Fruit fly (Drosophila melanogaster) whole organism, embryonic: ENCODE results near the gene Zn72D.

Experiments
- B-H1 ChIP-seq: fragments of 200-800 bp; sonication (Bioruptor generic); IDR thresholded peaks from 3 replicates; pipeline ENCODE4 v1.3.6; 2022; ENCODE audit warnings: missing biosample characterization, missing genetic modification characterization
- Bgb ChIP-seq: fragments of 200-800 bp; sonication (Bioruptor generic); IDR thresholded peaks from 2 replicates; pipeline ENCODE4 v1.3.6; 2022; ENCODE audit warnings: missing biosample characterization, missing genetic modification characterization; ENCODE audit not compliant: partially characterized antibody
- CG10565 ChIP-seq: fragments of 200-800 bp; sonication (Bioruptor generic); optimal IDR thresholded peaks from 3 replicates; lab custom pipeline; 2016; ENCODE audit warnings: missing biosample characterization, mild to moderate bottlenecking, missing genetic modification characterization
- CG14050 ChIP-seq: fragments of 200-800 bp; sonication (Bioruptor generic); IDR thresholded peaks from 3 replicates; pipeline ENCODE4 v1.3.6; 2022; ENCODE audit warnings: missing biosample characterization, missing genetic modification characterization
- CG17912 ChIP-seq: fragments of 200-800 bp; sonication (Bioruptor generic); optimal IDR thresholded peaks from 2 replicates; lab custom pipeline; 2018; ENCODE audit warnings: missing biosample characterization, mild to moderate bottlenecking, missing genetic modification characterization
- CG18011 ChIP-seq: fragments of 200-800 bp; sonication (Bioruptor generic); optimal IDR thresholded peaks from 2 replicates; lab custom pipeline; 2017; ENCODE audit warnings: missing biosample characterization, missing genetic modification characterization, mild to moderate bottlenecking, moderate library complexity, missing genotype
- CG3726 ChIP-seq: fragments of 200-800 bp; sonication (Bioruptor generic); IDR thresholded peaks from 3 replicates; pipeline ENCODE4, ENCODE4 v1.3.6; 2022; ENCODE audit warnings: missing biosample characterization, missing genetic modification characterization
- CG4617 ChIP-seq: fragments of 200-800 bp; sonication (Bioruptor generic); optimal IDR thresholded peaks from 3 replicates; lab custom pipeline; 2016; ENCODE audit warnings: missing biosample characterization, missing genetic modification characterization, borderline replicate concordance
- CG6791 ChIP-seq: fragments of 200-800 bp; sonication (Bioruptor generic); IDR thresholded peaks from 3 replicates; pipeline ENCODE4 v1.3.6; 2022; ENCODE audit warnings: missing biosample characterization, missing genetic modification characterization; ENCODE audit not compliant: partially characterized antibody
- CG7987 ChIP-seq: fragments of 200-800 bp; sonication (Bioruptor generic); optimal IDR thresholded peaks from 2 replicates; lab custom pipeline; 2018; ENCODE audit warnings: missing biosample characterization, mild to moderate bottlenecking, missing genetic modification characterization, moderate library complexity
- CG8765 ChIP-seq: fragments of 200-800 bp; sonication (Bioruptor generic); IDR thresholded peaks from 2 replicates; pipeline ENCODE4 v1.3.6; 2022; ENCODE audit warnings: missing biosample characterization, missing genetic modification characterization
- D19A ChIP-seq: fragments of 200-800 bp; optimal IDR thresholded peaks from 3 replicates; lab custom pipeline; 2019; ENCODE audit warnings: missing biosample characterization, mild to moderate bottlenecking, missing genetic modification characterization, moderate library complexity
- Dip2 ChIP-seq: fragments of 200-800 bp; sonication (Bioruptor generic); IDR thresholded peaks from 2 replicates; pipeline ENCODE4 v1.3.6; 2022; ENCODE audit warnings: missing biosample characterization, missing genetic modification characterization
- E2f1 ChIP-seq: fragments of 200-800 bp; sonication (Bioruptor generic); IDR thresholded peaks from 2 replicates; pipeline ENCODE4 v1.3.6; 2022; ENCODE audit warnings: missing biosample characterization, missing genetic modification characterization
- Ets65A ChIP-seq: fragments of 200-800 bp; sonication (Bioruptor generic); peaks from one replicate; lab custom pipeline; 2016; ENCODE audit warnings: missing biosample characterization, missing genetic modification characterization
- Gsc ChIP-seq: fragments of 200-800 bp; sonication (Bioruptor generic); IDR thresholded peaks from 2 replicates; pipeline ENCODE4 v1.3.6; 2022; ENCODE audit warnings: missing biosample characterization, missing genetic modification characterization
- HLH54F ChIP-seq: fragments of 200-800 bp; sonication (Bioruptor generic); optimal IDR thresholded peaks from 3 replicates; lab custom pipeline; 2016; ENCODE audit warnings: missing biosample characterization, missing genetic modification characterization
- HLHmδ ChIP-seq: fragments of 200-800 bp; sonication (Bioruptor generic); optimal IDR thresholded peaks from 2 replicates; lab custom pipeline; 2018; ENCODE audit warnings: missing biosample characterization, mild to moderate bottlenecking, missing genetic modification characterization, moderate library complexity
- Hand ChIP-seq: fragments of 200-800 bp; sonication (Bioruptor generic); optimal IDR thresholded peaks from 2 replicates; lab custom pipeline; 2017; ENCODE audit warnings: mild to moderate bottlenecking, missing biosample characterization, missing genetic modification reagents, missing genetic modification characterization
- Hr3 ChIP-seq: fragments of 200-800 bp; sonication (Bioruptor generic); optimal IDR thresholded peaks from 3 replicates; lab custom pipeline; 2016; ENCODE audit warnings: missing biosample characterization, missing genetic modification characterization
- Myb ChIP-seq: fragments of 200-800 bp; sonication (Bioruptor generic); optimal IDR thresholded peaks from 2 replicates; lab custom pipeline; 2016; ENCODE audit warnings: missing biosample characterization, missing genetic modification characterization
- Pdp1 ChIP-seq, 2 experiments: fragments of 200-800 bp; sonication (Bioruptor generic); optimal IDR thresholded peaks; 3 replicates each; lab custom pipeline; 2016; ENCODE audit warnings: missing biosample characterization in 2 of 2, missing genetic modification characterization in 2 of 2, mild to moderate bottlenecking in 1 of 2, moderate library complexity in 1 of 2
- Sin3A ChIP-seq: fragments of >200 bp; optimal IDR thresholded peaks from 2 replicates; lab custom pipeline; 2018
- Trl ChIP-seq, 3 experiments: fragments of >200 bp in 2 of 3; fragments of 200-800 bp in 1 of 3; sonication (Bioruptor generic) in 1 of 3; optimal IDR thresholded peaks; 2 replicates in 1 of 3; 3 replicates in 2 of 3; lab custom pipeline; 2016 to 2017; ENCODE audit warnings: missing biosample characterization in 1 of 3, missing genetic modification characterization in 1 of 3
- abd-A ChIP-seq: fragments of 200-800 bp; sonication (Bioruptor generic); optimal IDR thresholded peaks from 3 replicates; lab custom pipeline; 2019; ENCODE audit warnings: missing biosample characterization, mild to moderate bottlenecking, missing genetic modification characterization, moderate library complexity
- ash1 ChIP-seq: fragments of 200-800 bp; sonication (Bioruptor generic); optimal IDR thresholded peaks from 2 replicates; lab custom pipeline; 2018; ENCODE audit warnings: missing biosample characterization, mild to moderate bottlenecking, missing genetic modification characterization
- cg ChIP-seq: fragments of 200-800 bp; sonication (Bioruptor generic); optimal IDR thresholded peaks from 3 replicates; lab custom pipeline; 2019; ENCODE audit warnings: missing biosample characterization, mild to moderate bottlenecking, missing genetic modification characterization, moderate library complexity
- croc ChIP-seq: fragments of 200-800 bp; sonication (Bioruptor generic); conservative IDR thresholded peaks from 3 replicates; pipeline ENCODE4 v1.3.6; 2022; ENCODE audit warnings: missing biosample characterization, missing genetic modification characterization
- dati ChIP-seq: fragments of 200-800 bp; sonication (Bioruptor generic); IDR thresholded peaks from 2 replicates; pipeline ENCODE4 v1.3.6; 2022; ENCODE audit warnings: missing biosample characterization, missing genetic modification characterization
- dm ChIP-seq: fragments of 200-800 bp; sonication (Bioruptor generic); optimal IDR thresholded peaks from 3 replicates; lab custom pipeline; 2016; ENCODE audit warnings: missing biosample characterization, missing genetic modification characterization
- dmrt99B ChIP-seq: fragments of 200-800 bp; sonication (Bioruptor generic); optimal IDR thresholded peaks from 2 replicates; lab custom pipeline; 2018; ENCODE audit warnings: missing biosample characterization, mild to moderate bottlenecking, missing genetic modification characterization, moderate library complexity
- gsb ChIP-seq: fragments of 200-800 bp; sonication (Bioruptor generic); IDR thresholded peaks from 2 replicates; pipeline ENCODE4 v1.3.6; 2022; ENCODE audit warnings: missing biosample characterization, missing genetic modification characterization
- ham ChIP-seq: fragments of 200-800 bp; sonication (Bioruptor generic); IDR thresholded peaks from 2 replicates; pipeline ENCODE4 v1.3.6; 2022; ENCODE audit warnings: missing biosample characterization, missing genetic modification characterization
- lola ChIP-seq, 3 experiments: fragments of >200 bp in 2 of 3; fragments of 200-800 bp in 1 of 3; sonication (Bioruptor generic) in 1 of 3; optimal IDR thresholded peaks; 2 replicates each; lab custom pipeline; 2017 to 2019; ENCODE audit warnings: missing biosample characterization in 3 of 3, missing genetic modification characterization in 3 of 3, mild to moderate bottlenecking in 1 of 3, moderate library complexity in 1 of 3
- maf-S ChIP-seq: fragments of 200-800 bp; sonication (Bioruptor generic); optimal IDR thresholded peaks from 2 replicates; lab custom pipeline; 2016; ENCODE audit warnings: missing biosample characterization, missing genetic modification characterization
- otp ChIP-seq: fragments of 200-800 bp; sonication (Bioruptor generic); IDR thresholded peaks from 3 replicates; pipeline ENCODE4, ENCODE4 v1.3.6; 2022; ENCODE audit warnings: missing biosample characterization, missing genetic modification characterization
- pros ChIP-seq: fragments of 200-800 bp; sonication (Bioruptor generic); optimal IDR thresholded peaks from 3 replicates; lab custom pipeline; 2019; ENCODE audit warnings: missing biosample characterization, mild to moderate bottlenecking, missing genetic modification characterization, moderate library complexity
- pum ChIP-seq: fragments of 200-800 bp; sonication (Bioruptor generic); optimal IDR thresholded peaks from 2 replicates; lab custom pipeline; 2016; ENCODE audit warnings: missing biosample characterization, missing genetic modification characterization
- row ChIP-seq: fragments of 200-800 bp; sonication (Bioruptor generic); IDR thresholded peaks from 3 replicates; pipeline ENCODE4 v1.3.6; 2022; ENCODE audit warnings: missing biosample characterization, missing genetic modification characterization
- sd ChIP-seq: fragments of 200-800 bp; sonication (Bioruptor generic); optimal IDR thresholded peaks from 3 replicates; lab custom pipeline; 2018; ENCODE audit warnings: missing biosample characterization, mild to moderate bottlenecking, missing genetic modification characterization, moderate library complexity
- sens ChIP-seq: fragments of 200-800 bp; sonication (Bioruptor generic); peaks from one replicate; lab custom pipeline; 2016; ENCODE audit warnings: missing biosample characterization, missing genetic modification characterization
- sna ChIP-seq: fragments of 200-800 bp; sonication (Bioruptor generic); IDR thresholded peaks from 2 replicates; pipeline ENCODE4 v1.3.6; 2022; ENCODE audit warnings: missing biosample characterization, missing genetic modification characterization; ENCODE audit not compliant: partially characterized antibody
- sob ChIP-seq: fragments of 200-800 bp; sonication (Bioruptor generic); IDR thresholded peaks from 2 replicates; pipeline ENCODE4 v1.3.6; 2022; ENCODE audit warnings: missing biosample characterization, missing genetic modification characterization
- tll ChIP-seq, 2 experiments: fragments of 200-800 bp in 1 of 2; fragments of >200 bp in 1 of 2; sonication (Bioruptor generic) in 1 of 2; optimal IDR thresholded peaks; 2 replicates each; lab custom pipeline; 2017 to 2019; ENCODE audit warnings: missing biosample characterization in 2 of 2, missing genetic modification characterization in 2 of 2, mild to moderate bottlenecking in 1 of 2, moderate library complexity in 1 of 2
- tna ChIP-seq: fragments of 200-800 bp; sonication (Bioruptor generic); IDR thresholded peaks from 2 replicates; pipeline ENCODE4 v1.3.6; 2022; ENCODE audit warnings: missing biosample characterization, missing genetic modification characterization; ENCODE audit not compliant: partially characterized antibody
- tup ChIP-seq: fragments of 200-800 bp; sonication (Bioruptor generic); optimal IDR thresholded peaks from 2 replicates; lab custom pipeline; 2016; ENCODE audit warnings: missing biosample characterization, mild to moderate bottlenecking, missing genetic modification characterization, moderate library complexity
- unc-4 ChIP-seq: fragments of 200-800 bp; sonication (Bioruptor generic); IDR thresholded peaks from 2 replicates; pipeline ENCODE4 v1.3.6; 2022; ENCODE audit warnings: missing biosample characterization, missing genetic modification characterization; ENCODE audit not compliant: partially characterized antibody
- unpg ChIP-seq: fragments of 200-800 bp; sonication (Bioruptor generic); optimal IDR thresholded peaks from 3 replicates; lab custom pipeline; 2018; ENCODE audit warnings: missing biosample characterization, mild to moderate bottlenecking, missing genetic modification characterization, moderate library complexity
- usp ChIP-seq: fragments of >200 bp; optimal IDR thresholded peaks from 2 replicates; lab custom pipeline; 2017; ENCODE audit warnings: missing biosample characterization, missing genetic modification characterization
- z ChIP-seq: fragments of 200-800 bp; sonication (Bioruptor generic); IDR thresholded peaks from 3 replicates; pipeline ENCODE4 v1.3.6; 2022; ENCODE audit warnings: missing biosample characterization, missing genetic modification characterization

The Zn72D gene

DNA sequence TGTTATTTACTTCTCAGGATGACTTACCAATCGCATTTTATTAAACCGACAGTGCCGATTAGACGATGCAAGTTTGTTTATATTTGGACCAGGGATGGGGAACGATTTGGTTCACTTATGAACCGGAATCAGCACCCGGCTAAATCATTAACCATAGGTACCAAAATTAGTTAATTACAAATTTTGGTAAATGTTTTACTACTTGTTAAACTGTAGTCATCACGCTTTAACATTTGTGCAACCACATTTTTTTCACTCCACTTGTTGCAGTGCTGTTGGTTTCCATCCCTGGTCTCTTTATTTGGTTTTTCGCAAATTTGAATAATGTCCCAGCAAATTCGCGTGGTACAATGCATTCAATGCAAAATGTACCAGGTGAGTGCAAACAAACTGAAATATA lies 6.9 kb downstream of the Zn72D start, which contains the start of the genes IntS9 and CG43295 (continued):
- TF ChIP-seq tup (GFP tag; lab: Kevin White, UChicago): peak; percentile 69
- peak; percentile 56; the same call in 1 of the 2 replicates for TF ChIP-seq Gsc (GFP tag; lab: Robert Waterston, UW)
- 0 out of 2 replicates have a peak, but pooled peaks have one; percentile 19 for TF ChIP-seq ham (GFP tag; lab: Robert Waterston, UW)
- TF ChIP-seq Myb (GFP tag; lab: Kevin White, UChicago): peak; percentile 70
- peak in 1 of 3 experiments; percentile 76 for TF ChIP-seq lola (GFP tag; optimal IDR thresholded peaks at IDR 0.05; lab: Kevin White, UChicago)
- TF ChIP-seq Ets65A (GFP tag; lab: Kevin White, UChicago): peak; percentile 99
- TF ChIP-seq sd (tag; lab: Kevin White, UChicago): no peak
- TF ChIP-seq CG17912: peak; percentile 16
- TF ChIP-seq HLHmδ (GFP tag; lab: Kevin White, UChicago): no peak
- peak; percentile 82 for TF ChIP-seq dati (GFP tag; lab: Robert Waterston, UW)
- TF ChIP-seq CG3726 (GFP tag; lab: Robert Waterston, UW): peak; percentile 74
- TF ChIP-seq Hand: no peak
- TF ChIP-seq E2f1 (GFP tag; lab: Robert Waterston, UW): peak; percentile 82
- peak; percentile 99 for TF ChIP-seq sens (GFP tag; lab: Kevin White, UChicago)
- TF ChIP-seq maf-S (GFP tag; lab: Kevin White, UChicago): peak; percentile 83
- TF ChIP-seq CG4617 (GFP tag; lab: Kevin White, UChicago): peak; percentile 77
- TF ChIP-seq unpg (GFP tag; lab: Kevin White, UChicago): no peak
- peak; percentile 93 for TF ChIP-seq row (GFP tag; lab: Robert Waterston, UW)
- peak; percentile 84 for TF ChIP-seq otp (GFP tag; lab: Robert Waterston, UW)
- no peak for TF ChIP-seq CG6791 (GFP tag; lab: Robert Waterston, UW)
- peak; percentile 31 for TF ChIP-seq CG10565 (GFP tag; lab: Kevin White, UChicago)
- no peak for TF ChIP-seq gsb (GFP tag; lab: Robert Waterston, UW)
- TF ChIP-seq Hr3 (GFP tag; lab: Kevin White, UChicago): peak; percentile 83
- TF ChIP-seq Bgb (GFP tag; lab: Robert Waterston, UW): no peak
- no peak for TF ChIP-seq pros (GFP tag; lab: Kevin White, UChicago)
- TF ChIP-seq CG7987 (GFP tag; lab: Kevin White, UChicago): peak; percentile 56
- TF ChIP-seq tna: no peak
- TF ChIP-seq HLH54F: peak; percentile 89
- TF ChIP-seq unc-4: no peak
- TF ChIP-seq Pdp1 (GFP tag; optimal IDR thresholded peaks at IDR 0.05; lab: Kevin White, UChicago): peak; percentile 85
- no peak for TF ChIP-seq dmrt99B (tag; lab: Kevin White, UChicago)
- TF ChIP-seq B-H1 (GFP tag; lab: Robert Waterston, UW): peak; percentile 79
- peak; percentile 78 for TF ChIP-seq sob (GFP tag; lab: Robert Waterston, UW)
- TF ChIP-seq abd-A (tag; lab: Kevin White, UChicago): no peak
- TF ChIP-seq ash1 (GFP tag; lab: Kevin White, UChicago): no peak
- no peak for TF ChIP-seq D19A
- peak; percentile 39 for TF ChIP-seq Sin3A (lab: Kevin White, UChicago)
- no peak for TF ChIP-seq usp (GFP tag; lab: Kevin White, UChicago)
- no peak for TF ChIP-seq sna (GFP tag; lab: Robert Waterston, UW)
- peak; percentile 74 for TF ChIP-seq dm (GFP tag; lab: Kevin White, UChicago)
- peak; percentile 88 for TF ChIP-seq pum
- no peak for TF ChIP-seq Dip2 (GFP tag; lab: Robert Waterston, UW)
- peak; percentile 79 for TF ChIP-seq CG14050 (GFP tag; lab: Robert Waterston, UW)
- no peak for TF ChIP-seq cg (GFP tag; lab: Kevin White, UChicago)
- TF ChIP-seq CG18011 (GFP tag; lab: Kevin White, UChicago): peak; percentile 70
- peak; percentile 75 for TF ChIP-seq CG8765
- TF ChIP-seq Trl (optimal IDR thresholded peaks at IDR 0.05; lab: Kevin White, UChicago): no peak
- TF ChIP-seq Trl (GFP tag; optimal IDR thresholded peaks at IDR 0.05; lab: Kevin White, UChicago): peak; percentile 87
- TF ChIP-seq tll (GFP tag; optimal IDR thresholded peaks at IDR 0.05; lab: Kevin White, UChicago): no peak
- TF ChIP-seq croc: peak; percentile 61
- TF ChIP-seq z (GFP tag; lab: Robert Waterston, UW): no peak
